Worm (Caenorhabditis elegans) whole organism, L4/young adult: ENCODE results near the gene idpc-2.

Experiments used
- W03F9.2 ChIP-seq: fragments of 150-350 bp; optimal IDR thresholded peaks from 2 replicates; lab custom pipeline; 2014; ENCODE audit warnings: missing biosample characterization, missing genetic modification characterization
- dao-5 ChIP-seq: sonication (generic microtip); optimal IDR thresholded peaks from 2 replicates; lab custom pipeline; 2016; ENCODE audit warnings: missing genotype, missing genetic modification characterization, moderate library complexity, missing compliant biosample characterization
- him-1 ChIP-seq: sonication (generic microtip); optimal IDR thresholded peaks from 2 replicates; lab custom pipeline; 2016; ENCODE audit warnings: missing genotype, missing genetic modification reagents, missing genetic modification characterization, missing compliant biosample characterization

DNA sequence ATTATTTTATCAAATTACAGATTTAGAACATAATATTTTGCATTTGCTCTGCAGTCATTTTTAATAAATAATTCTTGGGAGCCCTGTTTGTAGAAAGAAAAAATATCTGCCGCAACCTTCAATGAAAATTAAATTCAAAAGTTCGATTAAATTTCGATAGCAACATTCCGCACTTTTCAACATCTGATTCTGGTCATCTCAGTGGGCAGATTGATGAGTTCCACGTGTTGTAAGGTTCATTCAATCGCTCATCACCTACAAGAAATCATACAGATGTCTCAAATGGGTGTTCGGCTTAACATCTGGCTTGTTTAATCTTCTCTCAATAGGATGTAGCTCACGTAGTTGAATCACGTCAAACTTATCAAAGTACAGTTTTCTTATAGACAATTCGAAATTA is 21.2 kb downstream of the idpc-2 start:
- no peak for TF ChIP-seq him-1 (tag; lab: Kevin White, UChicago)
- TF ChIP-seq dao-5 (tag; lab: Kevin White, UChicago), result no peak
- no peak for TF ChIP-seq W03F9.2 (tag; lab: Kevin White, UChicago)
